Worm (Caenorhabditis elegans) whole organism, L2 larva: Measurements from ENCODE around the gene F55B12.10.
A peak's percentile ranks its signal among the peaks of the same experiment; 100 is the strongest.

ENCODE experiments used
- C34F6.9 ChIP-seq: fragments of 150-350 bp; optimal IDR thresholded peaks from 2 replicates; lab custom pipeline; 2014; ENCODE audit warnings: missing biosample characterization, missing genetic modification characterization
- F13H6.1 ChIP-seq: sonication (generic microtip); optimal IDR thresholded peaks from 2 replicates; lab custom pipeline; 2016; ENCODE audit warnings: missing genetic modification characterization, missing compliant biosample characterization
- R02D3.7 ChIP-seq: fragments of 150-350 bp; optimal IDR thresholded peaks from 2 replicates; lab custom pipeline; 2014; ENCODE audit warnings: missing biosample characterization, missing genetic modification characterization
- Y55F3AM.14 ChIP-seq: fragments of 200-800 bp; sonication (Bioruptor generic); optimal IDR thresholded peaks from 2 replicates; lab custom pipeline; 2018; ENCODE audit warnings: mild to moderate bottlenecking, missing genetic modification characterization, missing compliant biosample characterization
- alr-1 ChIP-seq: fragments of 150-350 bp; optimal IDR thresholded peaks from 2 replicates; lab custom pipeline; 2014; ENCODE audit warnings: missing biosample characterization, missing genetic modification characterization
- aly-2 ChIP-seq: fragments of 150-350 bp; optimal IDR thresholded peaks from 2 replicates; lab custom pipeline; 2014; ENCODE audit warnings: missing biosample characterization, missing genetic modification characterization
- ama-1 ChIP-seq: fragments of 150-350 bp; optimal IDR thresholded peaks from 2 replicates; lab custom pipeline; 2018; ENCODE audit warnings: inconsistent platforms
- blmp-1 ChIP-seq: sonication (generic microtip); optimal IDR thresholded peaks from 2 replicates; lab custom pipeline; 2017; ENCODE audit warnings: missing genetic modification characterization, mild to moderate bottlenecking, missing compliant biosample characterization, antibody characterized with exemption, moderate library complexity; ENCODE audit not compliant: insufficient read depth
- ceh-82 ChIP-seq: fragments of 150-350 bp; optimal IDR thresholded peaks from 2 replicates; lab custom pipeline; 2014; ENCODE audit warnings: missing biosample characterization, missing genetic modification characterization
- crh-2 ChIP-seq: sonication (generic microtip); optimal IDR thresholded peaks from 2 replicates; lab custom pipeline; 2017; ENCODE audit warnings: missing biosample characterization, missing genetic modification characterization
- egl-27 ChIP-seq: sonication (generic microtip); optimal IDR thresholded peaks from 3 replicates; lab custom pipeline; 2017; ENCODE audit warnings: missing biosample characterization, missing genetic modification reagents, missing genetic modification characterization
- elt-1 ChIP-seq: fragments of 150-350 bp; optimal IDR thresholded peaks from 2 replicates; lab custom pipeline; 2014; ENCODE audit warnings: missing biosample characterization, missing genetic modification characterization
- fos-1 ChIP-seq: fragments of 150-350 bp; optimal IDR thresholded peaks from 2 replicates; lab custom pipeline; 2014; ENCODE audit warnings: missing biosample characterization, missing genetic modification characterization
- gmeb-1 ChIP-seq: fragments of 150-350 bp; optimal IDR thresholded peaks from 2 replicates; lab custom pipeline; 2014; ENCODE audit warnings: missing biosample characterization, missing genetic modification characterization
- lin-11 ChIP-seq: fragments of 150-350 bp; sonication (generic microtip); optimal IDR thresholded peaks from 2 replicates; lab custom pipeline; 2014; ENCODE audit warnings: missing biosample characterization, missing genetic modification characterization, inconsistent platforms, mixed read lengths
- lin-13 ChIP-seq: fragments of 150-350 bp; optimal IDR thresholded peaks from 2 replicates; lab custom pipeline; 2014; ENCODE audit warnings: missing biosample characterization, missing genetic modification reagents, missing genetic modification characterization
- lin-39 ChIP-seq: fragments of 150-350 bp; optimal IDR thresholded peaks from 2 replicates; lab custom pipeline; 2014; ENCODE audit warnings: missing biosample characterization, missing genetic modification reagents, missing genetic modification characterization
- lsy-2 ChIP-seq, 2 experiments: fragments of 150-350 bp in 1 of 2; sonication (generic microtip) in 1 of 2; optimal IDR thresholded peaks; 2 replicates each; lab custom pipeline; 2014 to 2017; ENCODE audit warnings: missing biosample characterization in 2 of 2, missing genetic modification characterization in 2 of 2
- mab-5 ChIP-seq: fragments of 150-350 bp; optimal IDR thresholded peaks from 2 replicates; lab custom pipeline; 2014; ENCODE audit warnings: missing biosample characterization, missing genetic modification characterization
- mbf-1 ChIP-seq: sonication (generic microtip); optimal IDR thresholded peaks from 2 replicates; lab custom pipeline; 2017; ENCODE audit warnings: missing biosample characterization, missing genetic modification characterization
- mdl-1 ChIP-seq, 2 experiments: fragments of 150-350 bp in 1 of 2; sonication (generic microtip) in 1 of 2; optimal IDR thresholded peaks; 2 replicates each; lab custom pipeline; 2017; ENCODE audit warnings: missing biosample characterization in 2 of 2, missing genetic modification characterization in 2 of 2
- nhr-11 ChIP-seq: fragments of 150-350 bp; optimal IDR thresholded peaks from 2 replicates; lab custom pipeline; 2014; ENCODE audit warnings: missing biosample characterization, missing genetic modification characterization
- nhr-129 ChIP-seq: fragments of 150-350 bp; optimal IDR thresholded peaks from 2 replicates; lab custom pipeline; 2014; ENCODE audit warnings: missing biosample characterization, missing genetic modification characterization
- nhr-21 ChIP-seq: fragments of 150-350 bp; optimal IDR thresholded peaks from 2 replicates; lab custom pipeline; 2014; ENCODE audit warnings: missing biosample characterization, missing genetic modification characterization
- nhr-23 ChIP-seq: fragments of 150-350 bp; optimal IDR thresholded peaks from 2 replicates; lab custom pipeline; 2014; ENCODE audit warnings: missing biosample characterization, missing genetic modification reagents, missing genetic modification characterization
- nhr-237 ChIP-seq: fragments of 150-350 bp; optimal IDR thresholded peaks from 2 replicates; lab custom pipeline; 2014; ENCODE audit warnings: missing biosample characterization, missing genetic modification characterization
- nhr-25 ChIP-seq: fragments of 150-350 bp; sonication (generic microtip); optimal IDR thresholded peaks from 3 replicates; lab custom pipeline; 2014; ENCODE audit warnings: missing biosample characterization, missing genetic modification characterization
- nhr-77 ChIP-seq: fragments of 150-350 bp; optimal IDR thresholded peaks from 2 replicates; lab custom pipeline; 2014; ENCODE audit warnings: missing biosample characterization, missing genetic modification characterization
- peb-1 ChIP-seq: fragments of 150-350 bp; optimal IDR thresholded peaks from 2 replicates; lab custom pipeline; 2014; ENCODE audit warnings: missing biosample characterization, missing genetic modification characterization
- sem-4 ChIP-seq: fragments of 150-350 bp; optimal IDR thresholded peaks from 2 replicates; lab custom pipeline; 2014; ENCODE audit warnings: missing biosample characterization, missing genetic modification reagents, missing genetic modification characterization
- skn-1 ChIP-seq: sonication (generic microtip); optimal IDR thresholded peaks from 2 replicates; lab custom pipeline; 2017; ENCODE audit warnings: missing biosample characterization, missing genetic modification characterization
- sma-3 ChIP-seq: sonication (generic microtip); optimal IDR thresholded peaks from 2 replicates; lab custom pipeline; 2016; ENCODE audit warnings: missing genetic modification reagents, missing genetic modification characterization, missing compliant biosample characterization
- sma-9 ChIP-seq, 2 experiments: fragments of 150-350 bp in 1 of 2; sonication (generic microtip) in 1 of 2; optimal IDR thresholded peaks; 2 replicates each; lab custom pipeline; 2014 to 2016; ENCODE audit warnings: missing genetic modification characterization in 2 of 2, mild to moderate bottlenecking in 1 of 2, missing biosample characterization in 1 of 2, missing compliant biosample characterization in 1 of 2, missing genetic modification reagents in 1 of 2, moderate library complexity in 1 of 2
- snpc-4 ChIP-seq: fragments of 150-350 bp; optimal IDR thresholded peaks from 2 replicates; lab custom pipeline; 2014; ENCODE audit warnings: missing biosample characterization, missing genetic modification characterization
- unc-39 ChIP-seq: fragments of 150-350 bp; optimal IDR thresholded peaks from 2 replicates; lab custom pipeline; 2014; ENCODE audit warnings: missing biosample characterization, missing genetic modification characterization
- unc-55 ChIP-seq: fragments of 150-350 bp; sonication (generic microtip); optimal IDR thresholded peaks from 3 replicates; lab custom pipeline; 2014; ENCODE audit warnings: missing biosample characterization, missing genetic modification reagents, missing genetic modification characterization
- zag-1 ChIP-seq: fragments of 150-350 bp; optimal IDR thresholded peaks from 2 replicates; lab custom pipeline; 2014; ENCODE audit warnings: missing biosample characterization, missing genetic modification characterization
- ztf-1 ChIP-seq: fragments of 200-800 bp; sonication (Bioruptor generic); conservative IDR thresholded peaks from 2 replicates; pipeline ENCODE4 v1.3.6; 2022; ENCODE audit warnings: missing genetic modification characterization, missing compliant biosample characterization
- ztf-11 ChIP-seq: sonication (generic microtip); optimal IDR thresholded peaks from 2 replicates; lab custom pipeline; 2017; ENCODE audit warnings: missing biosample characterization, missing genetic modification characterization
- ztf-4 ChIP-seq: fragments of 150-350 bp; optimal IDR thresholded peaks from 2 replicates; lab custom pipeline; 2014; ENCODE audit warnings: missing biosample characterization, missing genetic modification characterization

Gene F55B12.10

ce11 chrV:13839433-13839832 lies at the start of gene F55B12.10:
Gene F55B12.10, plus strand, starts transcription at chrV:13839733.
- no peak for TF ChIP-seq alr-1 (tag; lab: Kevin White, UChicago)
- TF ChIP-seq crh-2 (tag; lab: Kevin White, UChicago): no peak
- no peak for TF ChIP-seq R02D3.7
- TF ChIP-seq lin-11 (tag; lab: Kevin White, UChicago): no peak
- TF ChIP-seq lin-13 (GFP tag; lab: Kevin White, UChicago): no peak
- no peak for TF ChIP-seq ztf-4 (tag; lab: Kevin White, UChicago)

ce11 chrV:13790117-13790516 lies 49.4 kb upstream of the F55B12.10 start:
- no peak for TF ChIP-seq ceh-82 (tag; lab: Kevin White, UChicago)
- TF ChIP-seq zag-1: no peak
- no peak for TF ChIP-seq nhr-237
- no peak for TF ChIP-seq elt-1 (tag; lab: Kevin White, UChicago)
- no peak for TF ChIP-seq blmp-1 (tag; lab: Kevin White, UChicago)
- no peak for TF ChIP-seq snpc-4 (tag; lab: Kevin White, UChicago)
- TF ChIP-seq alr-1 (tag; lab: Kevin White, UChicago): no peak
- TF ChIP-seq gmeb-1: no peak
- no peak for TF ChIP-seq ztf-11
- no peak for TF ChIP-seq C34F6.9 (tag; lab: Kevin White, UChicago)
- TF ChIP-seq mdl-1 (tag; optimal IDR thresholded peaks at IDR 0.05; lab: Kevin White, UChicago): no peak
- no peak for TF ChIP-seq skn-1 (tag; lab: Kevin White, UChicago)
- TF ChIP-seq peb-1 (tag; lab: Kevin White, UChicago): no peak
- TF ChIP-seq aly-2 (tag; lab: Kevin White, UChicago): no peak
- TF ChIP-seq egl-27 (tag; lab: Kevin White, UChicago): no peak
- no peak for TF ChIP-seq sem-4 (tag; lab: Kevin White, UChicago)
- TF ChIP-seq lin-11 (tag; lab: Kevin White, UChicago): no peak
- no peak for TF ChIP-seq mab-5 (tag; lab: Kevin White, UChicago)
- TF ChIP-seq F13H6.1 (tag; lab: Kevin White, UChicago): no peak
- TF ChIP-seq nhr-25 (tag; lab: Kevin White, UChicago): no peak
- TF ChIP-seq, all 48 proteins: peak for 0

- TF ChIP-seq Y55F3AM.14: no peak
- no peak for TF ChIP-seq nhr-77
- peak; percentile 7 for TF ChIP-seq sma-3 (GFP tag; lab: Kevin White, UChicago)
- TF ChIP-seq mab-5 (tag; lab: Kevin White, UChicago): peak; percentile 57
- peak; percentile 50 for TF ChIP-seq unc-55 (GFP tag; lab: Kevin White, UChicago)
- TF ChIP-seq sem-4 (tag; lab: Kevin White, UChicago): peak; percentile 18
- TF ChIP-seq nhr-21 (tag; lab: Kevin White, UChicago): peak; percentile 50
- TF ChIP-seq nhr-129 (tag; lab: Kevin White, UChicago): peak; percentile 44
- TF ChIP-seq sma-9 (GFP tag; optimal IDR thresholded peaks at IDR 0.05; lab: Kevin White, UChicago): no peak
- no peak for TF ChIP-seq sma-9 (tag; optimal IDR thresholded peaks at IDR 0.05; lab: Kevin White, UChicago)
- no peak for TF ChIP-seq elt-1 (tag; lab: Kevin White, UChicago)
- peak; percentile 88 for TF ChIP-seq nhr-25 (tag; lab: Kevin White, UChicago)
- peak; percentile 12 for TF ChIP-seq ama-1 (lab: Kevin White, UChicago)
These were observed 49.0 kb upstream of the F55B12.10 start for ce11 chrV:13790557-13790956.

DNA sequence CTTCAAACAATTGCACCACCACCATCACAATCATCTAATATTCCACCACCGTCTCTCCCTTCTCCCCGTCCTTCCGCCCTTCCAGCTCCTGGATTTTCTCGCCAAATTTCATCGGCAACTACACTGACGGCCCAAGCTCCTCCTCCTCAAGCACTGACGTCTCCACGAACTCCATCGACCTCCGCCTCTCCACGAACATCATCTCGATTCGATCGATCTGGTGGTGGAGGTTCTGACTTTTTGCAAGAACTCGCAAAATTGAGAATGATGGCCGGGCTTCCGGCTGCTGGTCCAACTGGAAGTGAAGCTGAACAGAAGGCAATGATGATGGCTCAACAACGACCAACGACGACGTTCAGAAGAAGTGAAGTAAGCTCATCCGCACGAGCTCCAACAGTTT lies 45.5 kb upstream of the F55B12.10 start:
- TF ChIP-seq ztf-11 (no peak), sma-3 (GFP tag; lab: Kevin White, UChicago) (no peak), ztf-1 (no peak), gmeb-1 (no peak), nhr-23 (tag; lab: Kevin White, UChicago) (no peak), egl-27 (tag; lab: Kevin White, UChicago) (no peak), lsy-2 (tag; optimal IDR thresholded peaks at IDR 0.05; lab: Kevin White, UChicago) (no peak), sma-9 (GFP tag; optimal IDR thresholded peaks at IDR 0.05; lab: Kevin White, UChicago) (no peak), sma-9 (tag; optimal IDR thresholded peaks at IDR 0.05; lab: Kevin White, UChicago) (no peak), mbf-1 (no peak), lin-39 (tag; lab: Kevin White, UChicago) (no peak), nhr-11 (tag; lab: Kevin White, UChicago) (no peak), fos-1 (no peak), unc-39 (tag; lab: Kevin White, UChicago) (no peak), aly-2 (tag; lab: Kevin White, UChicago) (no peak)
